Worm (Caenorhabditis elegans) whole organism, midembryonic: ENCODE measurements around the gene cat-2.
A peak's percentile ranks its signal among the peaks of the same experiment; 100 is the strongest.

Source experiments
- T22C8.4 ChIP-seq: fragments of 200-800 bp; sonication (Bioruptor generic); IDR thresholded peaks from 2 replicates; pipeline ENCODE4 v1.3.6; 2022; ENCODE audit warnings: missing genetic modification characterization, missing compliant biosample characterization
- cog-1 ChIP-seq: sonication (generic microtip); optimal IDR thresholded peaks from 2 replicates; lab custom pipeline; 2016; ENCODE audit warnings: missing genetic modification characterization, missing compliant biosample characterization
- flt-1 ChIP-seq: fragments of 200-800 bp; sonication (Bioruptor generic); IDR thresholded peaks from 2 replicates; pipeline ENCODE4 v1.3.6; 2022; ENCODE audit warnings: missing genetic modification characterization, missing compliant biosample characterization
- klf-2 ChIP-seq: fragments of 200-800 bp; sonication (Bioruptor generic); conservative IDR thresholded peaks from 2 replicates; pipeline ENCODE4 v1.3.6; 2022; ENCODE audit warnings: missing genetic modification reagents, missing genetic modification characterization, missing compliant biosample characterization
- med-1 ChIP-seq: sonication (generic microtip); optimal IDR thresholded peaks from 2 replicates; lab custom pipeline; 2017; ENCODE audit warnings: missing genetic modification characterization, mild to moderate bottlenecking, missing compliant biosample characterization, antibody characterized with exemption, missing genetic modification reagents; ENCODE audit not compliant: insufficient read depth
- ref-1 ChIP-seq: fragments of 200-800 bp; sonication (Bioruptor generic); conservative IDR thresholded peaks from 2 replicates; pipeline ENCODE4 v1.3.6; 2022; ENCODE audit warnings: missing genetic modification reagents, missing genetic modification characterization, missing compliant biosample characterization
- tab-1 ChIP-seq: fragments of 200-800 bp; sonication (Bioruptor generic); IDR thresholded peaks from 2 replicates; pipeline ENCODE4 v1.3.6; 2022; ENCODE audit warnings: missing genetic modification characterization, missing compliant biosample characterization
- ztf-23 ChIP-seq: fragments of 200-800 bp; sonication (Bioruptor generic); IDR thresholded peaks from 2 replicates; pipeline ENCODE4 v1.3.6; 2022; ENCODE audit warnings: missing genetic modification reagents, missing genetic modification characterization, missing compliant biosample characterization
- ztf-29 ChIP-seq: fragments of 200-800 bp; sonication (Bioruptor generic); IDR thresholded peaks from 2 replicates; pipeline ENCODE4 v1.3.6; 2022; ENCODE audit warnings: missing genetic modification reagents, missing genetic modification characterization, missing compliant biosample characterization

The cat-2 gene

DNA sequence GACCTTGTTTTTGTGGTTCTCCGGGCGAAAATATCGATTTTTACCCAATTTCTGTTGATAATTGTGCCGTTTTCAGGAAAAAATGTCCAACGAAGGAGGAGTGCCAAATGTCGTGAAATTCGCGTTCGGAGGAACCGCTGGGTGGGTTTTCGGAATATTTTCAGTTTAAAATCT lies 28.8 kb downstream of the cat-2 start, which contains the start of gene misc-1:
TSS of gene misc-1 (plus strand) at position 75 of the 174 bp plus-strand sequence.
- TF ChIP-seq T22C8.4 = 0 out of 2 replicates have a peak, but pooled peaks have one; percentile 20
- TF ChIP-seq ztf-23 = no peak

DNA sequence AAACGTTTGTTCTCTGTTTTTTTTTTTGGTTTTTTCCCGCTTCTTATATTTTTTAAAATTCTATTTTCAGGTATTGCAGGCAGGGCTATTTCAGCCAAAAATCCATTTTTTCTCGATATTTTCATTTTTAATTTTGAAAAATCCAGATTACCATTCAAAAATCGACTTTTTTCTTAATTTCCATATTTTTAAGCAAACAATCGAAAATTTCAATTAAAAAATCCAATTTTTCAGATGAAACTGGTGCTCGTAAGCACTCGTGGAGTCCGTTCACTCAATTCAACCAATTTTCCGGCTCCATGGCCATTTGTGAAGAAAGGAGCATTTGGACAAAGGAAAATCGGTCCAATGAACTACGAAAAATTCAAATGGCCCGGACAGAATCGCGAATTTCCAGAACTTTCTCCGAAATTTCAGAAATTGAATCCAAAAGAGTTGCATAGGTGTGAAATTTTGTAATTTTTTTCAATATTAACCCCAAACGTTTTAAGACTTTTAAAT lies 31.1 kb downstream of the cat-2 start, which contains the start of gene mrpl-41:
TSS of gene mrpl-41 (plus strand) at position 235 of the 501 bp plus-strand sequence.
- TF ChIP-seq tab-1 (no peak), T22C8.4 (no peak), cog-1 (tag; lab: Kevin White, UChicago) (no peak)

DNA sequence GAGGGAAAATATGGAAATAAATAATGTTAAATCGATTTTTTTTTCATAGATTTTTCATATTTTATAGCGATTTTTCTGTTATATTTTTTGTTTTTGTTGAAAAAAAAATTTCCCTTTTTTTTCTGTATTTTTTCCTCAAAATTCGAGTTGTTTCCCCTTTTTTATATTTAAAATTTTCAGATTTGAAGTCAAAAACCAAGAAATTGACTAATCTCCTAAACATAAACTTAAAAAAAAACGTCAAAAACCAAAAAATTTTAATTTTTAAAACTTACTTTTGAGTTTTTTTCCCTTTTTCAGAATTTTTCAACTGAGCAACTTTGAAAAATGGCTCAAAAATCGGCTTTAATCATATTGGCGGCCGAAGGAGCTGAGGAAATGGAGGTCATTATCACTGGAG lies 32.7 kb downstream of the cat-2 start, which contains the start of gene djr-1.1:
TSS of gene djr-1.1 (plus strand) at position 301 of the 400 bp plus-strand sequence.
- TF ChIP-seq flt-1 (no peak), ztf-23 (no peak), tab-1 (no peak), cog-1 (tag; lab: Kevin White, UChicago) (no peak), ztf-29 (GFP tag; lab: Robert Waterston, UW) (no peak)

DNA sequence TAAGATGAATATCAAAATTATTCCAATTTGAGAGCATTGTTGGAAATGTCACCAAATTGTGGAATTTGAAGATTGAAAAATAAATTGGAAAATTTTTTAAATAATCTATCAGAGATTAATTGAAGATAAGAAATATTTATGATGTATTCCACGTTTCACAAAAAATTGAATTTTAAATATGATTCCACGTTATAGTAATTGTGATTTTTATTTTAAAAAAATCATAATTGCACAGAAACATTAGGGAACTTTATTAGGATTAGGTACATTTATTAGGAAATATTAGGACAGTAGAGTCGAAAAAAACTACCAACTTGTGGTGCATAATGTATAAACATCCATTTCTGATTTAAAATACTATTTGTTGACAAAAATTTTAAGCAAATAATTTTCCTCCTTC lies 37.0 kb downstream of the cat-2 start, which contains the start of gene B0432.11:
TSS of gene B0432.11 (minus strand) at position 101 of the 400 bp plus-strand sequence.
- no peak for TF ChIP-seq flt-1
- no peak for TF ChIP-seq tab-1
- TF ChIP-seq klf-2 (GFP tag; lab: Robert Waterston, UW) = no peak
- no peak for TF ChIP-seq cog-1 (tag; lab: Kevin White, UChicago)
- no peak for TF ChIP-seq ref-1 (GFP tag; lab: Robert Waterston, UW)
- TF ChIP-seq ztf-29 (GFP tag; lab: Robert Waterston, UW) = no peak
- TF ChIP-seq T22C8.4 = no peak

DNA sequence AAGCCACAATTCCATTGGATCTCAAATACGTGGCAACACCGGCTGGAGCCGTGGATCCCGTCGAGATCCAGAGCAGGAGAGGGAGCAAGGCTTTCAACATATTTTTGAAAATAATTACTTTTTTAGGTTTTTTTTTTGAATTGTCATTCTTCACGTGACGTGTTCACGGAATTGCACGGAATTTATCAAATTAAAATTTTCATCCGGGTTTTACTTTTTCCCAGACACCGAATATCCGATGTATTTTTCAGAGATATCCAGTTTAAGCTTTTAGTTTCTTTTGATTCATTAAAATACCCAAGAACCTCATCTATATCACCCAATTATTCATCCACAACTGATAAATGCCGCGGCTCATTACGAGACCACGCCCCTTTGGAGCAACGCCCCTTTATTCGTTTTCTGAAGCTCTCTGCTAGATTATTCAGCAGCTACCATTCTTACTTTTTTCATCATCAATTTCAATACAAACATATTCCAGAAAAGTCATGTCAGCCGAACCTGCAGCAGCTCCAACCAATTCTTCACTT lies 39.4 kb downstream of the cat-2 start, which contains the start of the genes clec-117 and B0432.1:
TSS of gene clec-117 (minus strand) at position 101 of the 530 bp plus-strand sequence.
TSS of gene B0432.1 (plus strand) at position 480 of the 530 bp plus-strand sequence.
- no peak for TF ChIP-seq flt-1
- no peak for TF ChIP-seq T22C8.4
- no peak for TF ChIP-seq ref-1 (GFP tag; lab: Robert Waterston, UW)
- no peak for TF ChIP-seq cog-1 (tag; lab: Kevin White, UChicago)
- TF ChIP-seq ztf-29 (GFP tag; lab: Robert Waterston, UW) = no peak
- TF ChIP-seq ztf-23 = no peak
- TF ChIP-seq klf-2 (GFP tag; lab: Robert Waterston, UW) = no peak
- TF ChIP-seq med-1 = no peak

DNA sequence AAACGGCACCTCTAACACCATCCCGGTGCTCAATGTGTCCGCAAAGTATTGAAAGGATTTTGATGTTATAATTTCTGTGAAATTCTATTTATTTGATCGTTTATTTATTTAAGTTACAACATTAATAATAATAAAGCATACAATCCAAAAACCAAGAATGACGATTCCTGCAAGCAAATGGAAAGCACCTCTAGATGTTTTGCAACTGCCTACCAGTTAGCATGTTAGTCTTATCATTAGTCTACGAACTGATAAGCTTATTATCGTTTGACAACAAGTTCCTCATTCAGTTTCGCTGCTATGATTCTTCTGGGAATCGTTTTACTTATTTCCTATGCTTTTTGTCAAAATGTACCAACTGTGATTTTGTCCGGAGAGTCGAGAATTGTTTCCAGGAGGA lies 42.1 kb downstream of the cat-2 start, which contains the start of gene K01A2.6:
TSS of gene K01A2.6 (plus strand) at position 301 of the 400 bp plus-strand sequence.
- TF ChIP-seq cog-1 (tag; lab: Kevin White, UChicago) (no peak), ztf-23 (no peak), T22C8.4 (no peak), med-1 (no peak), flt-1 (no peak), ztf-29 (GFP tag; lab: Robert Waterston, UW) (no peak), tab-1 (no peak), ref-1 (GFP tag; lab: Robert Waterston, UW) (no peak), klf-2 (GFP tag; lab: Robert Waterston, UW) (no peak)

DNA sequence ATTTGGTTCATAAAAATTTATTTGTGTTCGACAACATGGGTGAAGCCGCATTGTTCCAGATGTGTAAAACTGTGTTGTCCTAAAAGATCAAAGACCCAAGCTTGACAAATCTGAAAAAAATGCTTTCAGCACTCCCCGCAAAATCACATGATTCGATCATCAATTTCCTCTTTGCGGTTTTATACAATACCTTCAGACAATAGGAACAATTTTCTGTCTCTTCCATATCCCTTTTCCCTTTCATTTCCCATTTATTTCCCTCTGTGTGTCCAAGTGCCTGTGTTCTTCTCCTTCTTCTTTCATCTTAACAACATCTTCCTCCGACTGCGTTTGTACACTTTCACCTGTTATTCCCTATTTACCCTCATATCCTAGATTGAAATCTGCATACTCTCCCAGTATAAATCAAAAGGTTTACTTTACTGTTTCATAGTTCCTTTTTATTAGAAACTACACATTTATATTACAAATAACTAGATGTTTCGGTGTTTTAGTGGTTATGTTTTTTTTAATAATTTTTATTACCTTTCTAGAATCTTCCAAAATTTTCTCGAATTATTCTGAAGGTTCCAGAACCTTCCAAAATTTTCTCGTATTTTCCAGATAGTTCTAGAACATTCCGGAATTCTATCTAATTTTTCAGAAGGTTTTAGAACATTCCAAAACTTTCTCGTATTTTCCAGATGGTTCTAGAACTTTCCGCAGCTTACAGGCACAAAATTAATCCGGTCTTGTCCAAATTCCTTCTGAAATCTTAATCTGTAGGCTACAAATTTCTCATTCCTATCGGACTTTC lies 43.6 kb downstream of the cat-2 start, which contains the start of gene K01A2.5:
TSS of gene K01A2.5 (plus strand) at position 297 of the 796 bp plus-strand sequence.
- TF ChIP-seq cog-1 (tag; lab: Kevin White, UChicago) = peak; percentile 22
- TF ChIP-seq klf-2 (GFP tag; lab: Robert Waterston, UW) = no peak

DNA sequence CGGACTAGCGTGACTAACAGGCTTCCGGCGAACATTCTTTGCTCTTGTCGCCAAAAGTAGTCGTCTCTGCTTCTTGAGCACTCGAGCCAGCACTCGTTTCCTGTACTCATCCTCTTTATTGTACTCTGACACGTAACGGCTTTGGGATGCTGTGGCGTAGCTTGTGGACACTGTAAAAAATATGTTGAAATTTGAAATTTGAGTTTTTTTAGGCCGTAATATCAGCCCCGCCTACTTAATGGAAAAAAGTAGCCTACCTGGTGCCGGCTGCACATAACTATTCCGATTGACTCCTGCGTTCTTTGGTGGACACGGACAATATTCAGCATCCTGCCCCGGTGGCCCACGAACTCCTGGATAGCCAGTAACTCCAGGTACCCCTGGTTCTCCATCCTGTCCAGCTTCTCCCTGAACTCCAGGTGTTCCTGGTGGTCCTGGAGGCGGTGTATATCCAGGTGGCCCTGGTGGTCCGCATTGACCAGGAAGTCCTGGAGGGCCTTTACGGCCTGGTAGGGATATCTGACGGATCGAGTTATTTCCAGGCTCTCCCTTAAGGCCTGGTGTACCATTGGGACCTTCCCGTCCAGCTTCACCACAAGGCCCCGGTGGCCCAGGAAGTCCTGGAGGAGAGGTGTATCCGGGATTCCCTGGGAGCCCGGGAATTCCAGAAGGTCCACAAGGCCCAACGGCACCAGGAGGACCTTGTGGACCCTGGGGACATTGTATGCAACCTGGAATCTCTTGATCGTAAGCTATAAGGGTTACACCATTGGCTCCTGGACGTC lies 46.5 kb downstream of the cat-2 start:
- TF ChIP-seq tab-1 (no peak), ztf-29 (GFP tag; lab: Robert Waterston, UW) (no peak), flt-1 (no peak), T22C8.4 (no peak), cog-1 (tag; lab: Kevin White, UChicago) (no peak), ztf-23 (no peak), klf-2 (GFP tag; lab: Robert Waterston, UW) (no peak), ref-1 (GFP tag; lab: Robert Waterston, UW) (no peak), med-1 (no peak)

DNA sequence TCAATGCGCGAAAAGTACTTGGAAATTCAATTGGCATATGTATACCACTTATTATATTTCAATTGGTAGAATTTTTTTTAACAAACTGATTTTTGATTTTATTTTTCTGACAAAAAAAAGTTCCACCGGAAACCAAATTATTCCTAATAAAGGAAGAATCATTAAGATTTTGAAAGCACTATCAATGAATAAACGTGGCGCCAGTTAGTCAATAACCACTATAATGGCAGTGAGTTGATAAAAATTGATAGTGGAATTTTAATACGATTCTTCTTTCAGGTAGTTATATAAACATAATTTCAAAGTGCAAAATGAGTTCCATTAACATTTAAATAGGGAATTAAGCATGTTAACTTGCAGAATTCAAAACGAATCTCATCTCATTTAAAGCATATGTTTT lies 48.0 kb downstream of the cat-2 start, which contains the start of gene col-69:
TSS of gene col-69 (minus strand) at position 101 of the 400 bp plus-strand sequence.
- TF ChIP-seq ztf-23 (no peak), ref-1 (GFP tag; lab: Robert Waterston, UW) (no peak), cog-1 (tag; lab: Kevin White, UChicago) (no peak), tab-1 (no peak), klf-2 (GFP tag; lab: Robert Waterston, UW) (no peak), flt-1 (no peak), T22C8.4 (no peak), ztf-29 (GFP tag; lab: Robert Waterston, UW) (no peak), med-1 (no peak)

DNA sequence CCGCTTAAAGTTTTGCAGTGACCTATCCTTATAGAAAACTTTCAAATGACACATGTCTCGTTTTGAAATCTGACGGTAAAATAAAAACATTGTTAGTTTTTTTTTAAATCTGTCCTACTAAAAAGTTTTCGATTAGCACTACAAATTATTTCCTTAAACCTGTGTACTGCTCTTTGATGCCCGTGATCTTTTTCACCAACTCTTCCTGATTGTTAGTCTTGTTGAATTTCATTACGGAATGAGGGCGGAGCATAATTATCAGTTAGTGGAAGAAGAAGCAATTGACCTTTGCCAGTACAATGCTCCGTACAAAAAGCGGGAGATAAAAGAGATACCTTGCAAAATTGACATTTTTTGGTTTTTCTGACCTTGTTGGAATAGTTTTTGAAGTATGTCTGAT lies 49.5 kb downstream of the cat-2 start, which contains the start of gene K01A2.4:
TSS of gene K01A2.4 (plus strand) at position 301 of the 400 bp plus-strand sequence.
- TF ChIP-seq ztf-29 (GFP tag; lab: Robert Waterston, UW) (no peak), tab-1 (no peak), med-1 (no peak), ztf-23 (no peak), flt-1 (no peak), ref-1 (GFP tag; lab: Robert Waterston, UW) (no peak), cog-1 (tag; lab: Kevin White, UChicago) (no peak), klf-2 (GFP tag; lab: Robert Waterston, UW) (no peak), T22C8.4 (no peak)
